Worm (Caenorhabditis elegans) whole organism, L2 larva: Measurements from ENCODE around the gene egg-3.

Experiments
- C34F6.9 ChIP-seq: fragments of 150-350 bp; optimal IDR thresholded peaks from 2 replicates; lab custom pipeline; 2014; ENCODE audit warnings: missing biosample characterization, missing genetic modification characterization
- F13H6.1 ChIP-seq: sonication (generic microtip); optimal IDR thresholded peaks from 2 replicates; lab custom pipeline; 2016; ENCODE audit warnings: missing genetic modification characterization, missing compliant biosample characterization
- R02D3.7 ChIP-seq: fragments of 150-350 bp; optimal IDR thresholded peaks from 2 replicates; lab custom pipeline; 2014; ENCODE audit warnings: missing biosample characterization, missing genetic modification characterization
- Y55F3AM.14 ChIP-seq: fragments of 200-800 bp; sonication (Bioruptor generic); optimal IDR thresholded peaks from 2 replicates; lab custom pipeline; 2018; ENCODE audit warnings: mild to moderate bottlenecking, missing genetic modification characterization, missing compliant biosample characterization
- ZK546.5 ChIP-seq: sonication (generic microtip); optimal IDR thresholded peaks from 2 replicates; lab custom pipeline; 2017; ENCODE audit warnings: missing biosample characterization, missing genetic modification characterization
- alr-1 ChIP-seq: fragments of 150-350 bp; optimal IDR thresholded peaks from 2 replicates; lab custom pipeline; 2014; ENCODE audit warnings: missing biosample characterization, missing genetic modification characterization
- aly-2 ChIP-seq: fragments of 150-350 bp; optimal IDR thresholded peaks from 2 replicates; lab custom pipeline; 2014; ENCODE audit warnings: missing biosample characterization, missing genetic modification characterization
- ama-1 ChIP-seq: fragments of 150-350 bp; optimal IDR thresholded peaks from 2 replicates; lab custom pipeline; 2018; ENCODE audit warnings: inconsistent platforms
- blmp-1 ChIP-seq: sonication (generic microtip); optimal IDR thresholded peaks from 2 replicates; lab custom pipeline; 2017; ENCODE audit warnings: missing genetic modification characterization, mild to moderate bottlenecking, missing compliant biosample characterization, antibody characterized with exemption, moderate library complexity; ENCODE audit not compliant: insufficient read depth
- ceh-16 ChIP-seq: fragments of 150-350 bp; optimal IDR thresholded peaks from 2 replicates; lab custom pipeline; 2014; ENCODE audit warnings: missing biosample characterization, missing genetic modification characterization
- ceh-82 ChIP-seq: fragments of 150-350 bp; optimal IDR thresholded peaks from 2 replicates; lab custom pipeline; 2014; ENCODE audit warnings: missing biosample characterization, missing genetic modification characterization
- crh-2 ChIP-seq: sonication (generic microtip); optimal IDR thresholded peaks from 2 replicates; lab custom pipeline; 2017; ENCODE audit warnings: missing biosample characterization, missing genetic modification characterization
- dmd-4 ChIP-seq: sonication (generic microtip); optimal IDR thresholded peaks from 2 replicates; lab custom pipeline; 2017; ENCODE audit warnings: missing biosample characterization, missing genetic modification characterization
- egl-27 ChIP-seq: sonication (generic microtip); optimal IDR thresholded peaks from 3 replicates; lab custom pipeline; 2017; ENCODE audit warnings: missing biosample characterization, missing genetic modification reagents, missing genetic modification characterization
- elt-1 ChIP-seq: fragments of 150-350 bp; optimal IDR thresholded peaks from 2 replicates; lab custom pipeline; 2014; ENCODE audit warnings: missing biosample characterization, missing genetic modification characterization
- elt-3 ChIP-seq: sonication (generic microtip); optimal IDR thresholded peaks from 2 replicates; lab custom pipeline; 2017; ENCODE audit warnings: missing biosample characterization, missing genetic modification characterization
- fos-1 ChIP-seq: fragments of 150-350 bp; optimal IDR thresholded peaks from 2 replicates; lab custom pipeline; 2014; ENCODE audit warnings: missing biosample characterization, missing genetic modification characterization
- gmeb-1 ChIP-seq: fragments of 150-350 bp; optimal IDR thresholded peaks from 2 replicates; lab custom pipeline; 2014; ENCODE audit warnings: missing biosample characterization, missing genetic modification characterization
- lin-11 ChIP-seq: fragments of 150-350 bp; sonication (generic microtip); optimal IDR thresholded peaks from 2 replicates; lab custom pipeline; 2014; ENCODE audit warnings: missing biosample characterization, missing genetic modification characterization, inconsistent platforms, mixed read lengths
- lin-13 ChIP-seq: fragments of 150-350 bp; optimal IDR thresholded peaks from 2 replicates; lab custom pipeline; 2014; ENCODE audit warnings: missing biosample characterization, missing genetic modification reagents, missing genetic modification characterization
- lin-39 ChIP-seq: fragments of 150-350 bp; optimal IDR thresholded peaks from 2 replicates; lab custom pipeline; 2014; ENCODE audit warnings: missing biosample characterization, missing genetic modification reagents, missing genetic modification characterization
- lsy-2 ChIP-seq, 2 experiments: fragments of 150-350 bp in 1 of 2; sonication (generic microtip) in 1 of 2; optimal IDR thresholded peaks; 2 replicates each; lab custom pipeline; 2014 to 2017; ENCODE audit warnings: missing biosample characterization in 2 of 2, missing genetic modification characterization in 2 of 2
- mab-5 ChIP-seq: fragments of 150-350 bp; optimal IDR thresholded peaks from 2 replicates; lab custom pipeline; 2014; ENCODE audit warnings: missing biosample characterization, missing genetic modification characterization
- mbf-1 ChIP-seq: sonication (generic microtip); optimal IDR thresholded peaks from 2 replicates; lab custom pipeline; 2017; ENCODE audit warnings: missing biosample characterization, missing genetic modification characterization
- mdl-1 ChIP-seq, 2 experiments: fragments of 150-350 bp in 1 of 2; sonication (generic microtip) in 1 of 2; optimal IDR thresholded peaks; 2 replicates each; lab custom pipeline; 2017; ENCODE audit warnings: missing biosample characterization in 2 of 2, missing genetic modification characterization in 2 of 2
- nhr-10 ChIP-seq: sonication (generic microtip); optimal IDR thresholded peaks from 2 replicates; lab custom pipeline; 2017; ENCODE audit warnings: missing biosample characterization, missing genetic modification characterization
- nhr-11 ChIP-seq: fragments of 150-350 bp; optimal IDR thresholded peaks from 2 replicates; lab custom pipeline; 2014; ENCODE audit warnings: missing biosample characterization, missing genetic modification characterization
- nhr-12 ChIP-seq: fragments of 150-350 bp; optimal IDR thresholded peaks from 2 replicates; lab custom pipeline; 2014; ENCODE audit warnings: missing biosample characterization, missing genetic modification characterization
- nhr-129 ChIP-seq: fragments of 150-350 bp; optimal IDR thresholded peaks from 2 replicates; lab custom pipeline; 2014; ENCODE audit warnings: missing biosample characterization, missing genetic modification characterization
- nhr-21 ChIP-seq: fragments of 150-350 bp; optimal IDR thresholded peaks from 2 replicates; lab custom pipeline; 2014; ENCODE audit warnings: missing biosample characterization, missing genetic modification characterization
- nhr-23 ChIP-seq: fragments of 150-350 bp; optimal IDR thresholded peaks from 2 replicates; lab custom pipeline; 2014; ENCODE audit warnings: missing biosample characterization, missing genetic modification reagents, missing genetic modification characterization
- nhr-237 ChIP-seq: fragments of 150-350 bp; optimal IDR thresholded peaks from 2 replicates; lab custom pipeline; 2014; ENCODE audit warnings: missing biosample characterization, missing genetic modification characterization
- nhr-25 ChIP-seq: fragments of 150-350 bp; sonication (generic microtip); optimal IDR thresholded peaks from 3 replicates; lab custom pipeline; 2014; ENCODE audit warnings: missing biosample characterization, missing genetic modification characterization
- nhr-6 ChIP-seq: fragments of 150-350 bp; optimal IDR thresholded peaks from 2 replicates; lab custom pipeline; 2014; ENCODE audit warnings: missing biosample characterization, missing genetic modification characterization
- nhr-77 ChIP-seq: fragments of 150-350 bp; optimal IDR thresholded peaks from 2 replicates; lab custom pipeline; 2014; ENCODE audit warnings: missing biosample characterization, missing genetic modification characterization
- peb-1 ChIP-seq: fragments of 150-350 bp; optimal IDR thresholded peaks from 2 replicates; lab custom pipeline; 2014; ENCODE audit warnings: missing biosample characterization, missing genetic modification characterization
- sem-4 ChIP-seq: fragments of 150-350 bp; optimal IDR thresholded peaks from 2 replicates; lab custom pipeline; 2014; ENCODE audit warnings: missing biosample characterization, missing genetic modification reagents, missing genetic modification characterization
- skn-1 ChIP-seq: sonication (generic microtip); optimal IDR thresholded peaks from 2 replicates; lab custom pipeline; 2017; ENCODE audit warnings: missing biosample characterization, missing genetic modification characterization
- sma-3 ChIP-seq: sonication (generic microtip); optimal IDR thresholded peaks from 2 replicates; lab custom pipeline; 2016; ENCODE audit warnings: missing genetic modification reagents, missing genetic modification characterization, missing compliant biosample characterization
- sma-9 ChIP-seq, 2 experiments: fragments of 150-350 bp in 1 of 2; sonication (generic microtip) in 1 of 2; optimal IDR thresholded peaks; 2 replicates each; lab custom pipeline; 2014 to 2016; ENCODE audit warnings: missing genetic modification characterization in 2 of 2, mild to moderate bottlenecking in 1 of 2, missing biosample characterization in 1 of 2, missing compliant biosample characterization in 1 of 2, missing genetic modification reagents in 1 of 2, moderate library complexity in 1 of 2
- snpc-4 ChIP-seq: fragments of 150-350 bp; optimal IDR thresholded peaks from 2 replicates; lab custom pipeline; 2014; ENCODE audit warnings: missing biosample characterization, missing genetic modification characterization
- unc-39 ChIP-seq: fragments of 150-350 bp; optimal IDR thresholded peaks from 2 replicates; lab custom pipeline; 2014; ENCODE audit warnings: missing biosample characterization, missing genetic modification characterization
- unc-55 ChIP-seq: fragments of 150-350 bp; sonication (generic microtip); optimal IDR thresholded peaks from 3 replicates; lab custom pipeline; 2014; ENCODE audit warnings: missing biosample characterization, missing genetic modification reagents, missing genetic modification characterization
- unc-62 ChIP-seq: fragments of 150-350 bp; optimal IDR thresholded peaks from 2 replicates; lab custom pipeline; 2014; ENCODE audit warnings: missing biosample characterization, missing genetic modification reagents, missing genetic modification characterization
- zag-1 ChIP-seq: fragments of 150-350 bp; optimal IDR thresholded peaks from 2 replicates; lab custom pipeline; 2014; ENCODE audit warnings: missing biosample characterization, missing genetic modification characterization
- ztf-1 ChIP-seq: fragments of 200-800 bp; sonication (Bioruptor generic); conservative IDR thresholded peaks from 2 replicates; pipeline ENCODE4 v1.3.6; 2022; ENCODE audit warnings: missing genetic modification characterization, missing compliant biosample characterization
- ztf-11 ChIP-seq: sonication (generic microtip); optimal IDR thresholded peaks from 2 replicates; lab custom pipeline; 2017; ENCODE audit warnings: missing biosample characterization, missing genetic modification characterization
- ztf-4 ChIP-seq: fragments of 150-350 bp; optimal IDR thresholded peaks from 2 replicates; lab custom pipeline; 2014; ENCODE audit warnings: missing biosample characterization, missing genetic modification characterization

The egg-3 gene

ce11 chrII:10870698-10871097, 13.5 kb downstream of the egg-3 start:
- no peak for TF ChIP-seq ztf-4 (tag; lab: Kevin White, UChicago)
- TF ChIP-seq sem-4 (tag; lab: Kevin White, UChicago), result no peak

- TF ChIP-seq fos-1 (tag; lab: Kevin White, UChicago) (peak; percentile 94), unc-39 (tag; lab: Kevin White, UChicago) (no peak), mdl-1 (tag; optimal IDR thresholded peaks at IDR 0.05; lab: Kevin White, UChicago) (peak; percentile 52 to 79), nhr-6 (tag; lab: Kevin White, UChicago) (peak; percentile 94), nhr-237 (tag; lab: Kevin White, UChicago) (peak; percentile 79), sem-4 (tag; lab: Kevin White, UChicago) (peak; percentile 95), lin-39 (peak; percentile 0), peb-1 (no peak), nhr-23 (tag; lab: Kevin White, UChicago) (no peak), nhr-12 (tag; lab: Kevin White, UChicago) (peak; percentile 22), snpc-4 (peak; percentile 79), unc-62 (GFP tag; lab: Kevin White, UChicago) (peak; percentile 87), lin-13 (GFP tag; lab: Kevin White, UChicago) (peak; percentile 96), C34F6.9 (tag; lab: Kevin White, UChicago) (peak; percentile 97), ama-1 (lab: Kevin White, UChicago) (peak; percentile 16), R02D3.7 (tag; lab: Kevin White, UChicago) (peak; percentile 95), nhr-21 (peak; percentile 95), elt-3 (no peak), ceh-16 (peak; percentile 76), aly-2 (tag; lab: Kevin White, UChicago) (peak; percentile 6), nhr-77 (tag; lab: Kevin White, UChicago) (peak; percentile 65), zag-1 (peak; percentile 73), ceh-82 (tag; lab: Kevin White, UChicago) (peak; percentile 97), nhr-10 (tag; lab: Kevin White, UChicago) (peak; percentile 88), gmeb-1 (tag; lab: Kevin White, UChicago) (peak; percentile 94), lsy-2 (tag; optimal IDR thresholded peaks at IDR 0.05; lab: Kevin White, UChicago) (peak; percentile 100), elt-1 (tag; lab: Kevin White, UChicago) (no peak), blmp-1 (tag; lab: Kevin White, UChicago) (peak; percentile 51), lin-11 (peak; percentile 97), unc-55 (GFP tag; lab: Kevin White, UChicago) (peak; percentile 99), ZK546.5 (tag; lab: Kevin White, UChicago) (peak; percentile 78), mbf-1 (tag; lab: Kevin White, UChicago) (peak; percentile 40), F13H6.1 (tag; lab: Kevin White, UChicago) (peak; percentile 97), sma-9 (GFP tag; optimal IDR thresholded peaks at IDR 0.05; lab: Kevin White, UChicago) (peak; percentile 98), sma-9 (tag; optimal IDR thresholded peaks at IDR 0.05; lab: Kevin White, UChicago) (no peak), skn-1 (tag; lab: Kevin White, UChicago) (no peak), nhr-25 (tag; lab: Kevin White, UChicago) (peak; percentile 97), ztf-11 (tag; lab: Kevin White, UChicago) (no peak), Y55F3AM.14 (GFP tag; lab: Kevin White, UChicago) (peak; percentile 71), nhr-129 (tag; lab: Kevin White, UChicago) (peak; percentile 87), nhr-11 (no peak), egl-27 (tag; lab: Kevin White, UChicago) (peak; percentile 95), ztf-1 (GFP tag; lab: Robert Waterston, UW) (no peak), sma-3 (GFP tag; lab: Kevin White, UChicago) (peak; percentile 95), crh-2 (tag; lab: Kevin White, UChicago) (peak; percentile 97), dmd-4 (peak; percentile 57), alr-1 (tag; lab: Kevin White, UChicago) (no peak), ztf-4 (tag; lab: Kevin White, UChicago) (peak; percentile 96), mab-5 (tag; lab: Kevin White, UChicago) (peak; percentile 97)
Measured at ce11 chrII:10868670-10869246, 15.5 kb downstream of the egg-3 start, which contains the start of the genes gmps-1 and cap-2. Gene gmps-1 (minus strand): TSS chrII:10868720. Gene cap-2 (plus strand): TSS chrII:10869196.
